Worm (Caenorhabditis elegans): Measurements from ENCODE around the gene F49H12.3.
A peak's percentile ranks its signal among the peaks of the same experiment; 100 is the strongest.

The F49H12.3 gene

ce11 chrX:2078822-2079221 is 5.4 kb upstream of the F49H12.3 start (continued):
- TF ChIP-seq fkh-4 (tag; optimal IDR thresholded peaks at IDR 0.05; ENCODE audit: borderline replicate concordance) (no peak), nhr-84 (tag; optimal IDR thresholded peaks at IDR 0.05) (no peak), efl-1 (optimal IDR thresholded peaks at IDR 0.05) (no peak), efl-1 (GFP tag; optimal IDR thresholded peaks at IDR 0.05 in 1 of 2) (no peak), tbx-2 (tag; optimal IDR thresholded peaks at IDR 0.05) (no peak), nhr-90 (tag; optimal IDR thresholded peaks at IDR 0.05; ENCODE audit: poor library complexity) (no peak), dsc-1 (tag; optimal IDR thresholded peaks at IDR 0.05) (peak; percentile 84), mdl-1 (tag; optimal IDR thresholded peaks at IDR 0.05) (no peak)

- TF ChIP-seq nhr-20 (tag; optimal IDR thresholded peaks at IDR 0.05) (no peak), dsc-1 (tag; optimal IDR thresholded peaks at IDR 0.05) (peak; percentile 17)
Measured at ce11 chrX:2079536-2079935, 4.6 kb upstream of the F49H12.3 start, which contains the start of gene F49H12.4. F49H12.4 (plus strand) TSS chrX:2079836.

- no peak for TF ChIP-seq unc-30 (tag; optimal IDR thresholded peaks at IDR 0.05)
- TF ChIP-seq fkh-8 (tag; optimal IDR thresholded peaks at IDR 0.05), result no peak
- no peak for TF ChIP-seq vab-15 (tag; optimal IDR thresholded peaks at IDR 0.05)
- no peak for TF ChIP-seq hpl-2 (GFP tag; optimal IDR thresholded peaks at IDR 0.05)
- no peak for TF ChIP-seq fos-1 (tag; optimal IDR thresholded peaks at IDR 0.05)
- no peak for TF ChIP-seq egl-27 (tag; optimal IDR thresholded peaks at IDR 0.05)
- no peak for TF ChIP-seq dpl-1 (GFP tag; optimal IDR thresholded peaks at IDR 0.05)
- TF ChIP-seq elt-2 (tag; optimal IDR thresholded peaks at IDR 0.05), result no peak
- no peak for TF ChIP-seq ceh-63 (GFP tag; optimal IDR thresholded peaks at IDR 0.05)
Measured at ce11 chrX:2084988-2085387, 813 bp downstream of the F49H12.3 start, which contains the start of gene F49H12.2. F49H12.2 (plus strand) TSS chrX:2085288.

- TF ChIP-seq ceh-63 (GFP tag; optimal IDR thresholded peaks at IDR 0.05), result no peak
- TF ChIP-seq hpl-2 (GFP tag; optimal IDR thresholded peaks at IDR 0.05), result no peak
- TF ChIP-seq fkh-8 (tag; optimal IDR thresholded peaks at IDR 0.05), result no peak
- peak; percentile 62 for TF ChIP-seq skn-1 (tag; optimal IDR thresholded peaks at IDR 0.05)
- TF ChIP-seq F16B12.6 (tag; optimal IDR thresholded peaks at IDR 0.05), result no peak
- TF ChIP-seq sptf-1 (tag; optimal IDR thresholded peaks at IDR 0.05), result no peak
- no peak for TF ChIP-seq zag-1 (tag; optimal IDR thresholded peaks at IDR 0.05)
- TF ChIP-seq mef-2 (tag; optimal IDR thresholded peaks at IDR 0.05), result no peak
Measured at ce11 chrX:2085494-2085893, 1.3 kb downstream of the F49H12.3 start.

- TF ChIP-seq lin-15B (tag; optimal IDR thresholded peaks at IDR 0.05), result no peak
- TF ChIP-seq mab-9 (GFP tag; IDR thresholded peaks at IDR 0.05), result no peak
- no peak for TF ChIP-seq pax-3 (tag; optimal IDR thresholded peaks at IDR 0.05)
- no peak for TF ChIP-seq ceh-88 (GFP tag; IDR thresholded peaks at IDR 0.05)
- TF ChIP-seq vab-15 (tag; optimal IDR thresholded peaks at IDR 0.05), result no peak
- no peak for TF ChIP-seq F16B12.6 (tag; optimal IDR thresholded peaks at IDR 0.05)
- TF ChIP-seq unc-130 (tag; optimal IDR thresholded peaks at IDR 0.05), result no peak
- TF ChIP-seq mdl-1 (tag; optimal IDR thresholded peaks at IDR 0.05), result no peak
- TF ChIP-seq jun-1 (tag; optimal IDR thresholded peaks at IDR 0.05), result no peak
- TF ChIP-seq egl-27 (tag; optimal IDR thresholded peaks at IDR 0.05), result no peak
- no peak for TF ChIP-seq zag-1 (tag; optimal IDR thresholded peaks at IDR 0.05)
- no peak for TF ChIP-seq tlp-1 (tag; optimal IDR thresholded peaks at IDR 0.05)
- no peak for TF ChIP-seq elt-2 (tag; optimal IDR thresholded peaks at IDR 0.05)
- TF ChIP-seq Y116A8C.19 (tag; optimal IDR thresholded peaks at IDR 0.05; ENCODE audit: borderline replicate concordance), result no peak
Measured at ce11 chrX:2087716-2088115, 3.5 kb downstream of the F49H12.3 start.

ce11 chrX:2089434-2089833 is 5.3 kb downstream of the F49H12.3 start, which contains the start of gene lsy-2:
lsy-2 (plus strand) TSS chrX:2089704.
- peak; percentile 55 for TF ChIP-seq blmp-1 (tag; optimal IDR thresholded peaks at IDR 0.05)
- no peak for TF ChIP-seq ama-1 (optimal IDR thresholded peaks at IDR 0.05)
- no peak for TF ChIP-seq dsc-1 (tag; optimal IDR thresholded peaks at IDR 0.05)
- no peak for TF ChIP-seq C34B4.2 (tag; optimal IDR thresholded peaks at IDR 0.05)
- no peak for TF ChIP-seq unc-62 (GFP tag; optimal IDR thresholded peaks at IDR 0.05)
- TF ChIP-seq unc-130 (tag; optimal IDR thresholded peaks at IDR 0.05), result peak; percentile 18
- TF ChIP-seq jun-1 (tag; optimal IDR thresholded peaks at IDR 0.05), result no peak
- peak; percentile 45 for TF ChIP-seq nhr-47 (tag; optimal IDR thresholded peaks at IDR 0.05)
- no peak for TF ChIP-seq aha-1 (tag; optimal IDR thresholded peaks at IDR 0.05)
- TF ChIP-seq sptf-1 (tag; optimal IDR thresholded peaks at IDR 0.05), result no peak
- no peak for TF ChIP-seq mef-2 (tag; optimal IDR thresholded peaks at IDR 0.05)
- peak; percentile 91 for TF ChIP-seq skn-1 (tag; optimal IDR thresholded peaks at IDR 0.05)
- TF ChIP-seq zag-1 (tag; optimal IDR thresholded peaks at IDR 0.05), result no peak
- peak; percentile 64 for TF ChIP-seq C16A3.4 (tag; optimal IDR thresholded peaks at IDR 0.05)
- TF ChIP-seq zip-4 (GFP tag; optimal IDR thresholded peaks at IDR 0.05), result peak; percentile 30
- TF ChIP-seq ztf-11 (tag; optimal IDR thresholded peaks at IDR 0.05), result no peak
- peak; percentile 43 for TF ChIP-seq nhr-85 (tag)
- no peak for TF ChIP-seq lin-13 (GFP tag; optimal IDR thresholded peaks at IDR 0.05)
- no peak for TF ChIP-seq ceh-63 (GFP tag; optimal IDR thresholded peaks at IDR 0.05)
- no peak for TF ChIP-seq unc-30 (tag; optimal IDR thresholded peaks at IDR 0.05)
- no peak for TF ChIP-seq hpl-2 (GFP tag; optimal IDR thresholded peaks at IDR 0.05)
- no peak for TF ChIP-seq nhr-19 (GFP tag; conservative IDR thresholded peaks at IDR 0.05)
